Fruit fly (Drosophila melanogaster) whole organism, embryonic: Measurements from ENCODE around the gene SMC1.
A peak's percentile ranks its signal among the peaks of the same experiment; 100 is the strongest.

ENCODE experiments used
- ATbp ChIP-seq: fragments of 200-800 bp; sonication (Bioruptor generic); optimal IDR thresholded peaks from 2 replicates; lab custom pipeline; 2017; ENCODE audit warnings: missing biosample characterization, mild to moderate bottlenecking, missing genetic modification characterization, missing genetic modification reagents
- Ada2b ChIP-seq: fragments of 200-800 bp; sonication (Bioruptor generic); IDR thresholded peaks from 2 replicates; pipeline ENCODE4 v1.3.6; 2022; ENCODE audit warnings: missing biosample characterization, missing genetic modification characterization
- Antp ChIP-seq: fragments of 200-800 bp; sonication (Bioruptor generic); optimal IDR thresholded peaks from 3 replicates; lab custom pipeline; 2016; ENCODE audit warnings: missing biosample characterization, missing genetic modification characterization
- BtbVII ChIP-seq: fragments of 200-800 bp; sonication (Bioruptor generic); optimal IDR thresholded peaks from 3 replicates; lab custom pipeline; 2017; ENCODE audit warnings: missing biosample characterization, mild to moderate bottlenecking, missing genetic modification characterization
- CG11456 ChIP-seq: fragments of 200-800 bp; sonication (Bioruptor generic); IDR thresholded peaks from 3 replicates; pipeline ENCODE4 v1.3.6; 2022; ENCODE audit warnings: missing biosample characterization, missing genetic modification characterization
- CG12769 ChIP-seq: fragments of 200-800 bp; sonication (Bioruptor generic); optimal IDR thresholded peaks from 2 replicates; lab custom pipeline; 2019; ENCODE audit warnings: missing biosample characterization, mild to moderate bottlenecking, missing genetic modification characterization, moderate library complexity
- CG12942 ChIP-seq: fragments of 200-800 bp; sonication (Bioruptor generic); optimal IDR thresholded peaks from 3 replicates; lab custom pipeline; 2016; ENCODE audit warnings: missing biosample characterization, missing genetic modification characterization
- CG13894 ChIP-seq: fragments of 200-800 bp; sonication (Bioruptor generic); optimal IDR thresholded peaks from 3 replicates; lab custom pipeline; 2018; ENCODE audit warnings: missing biosample characterization, mild to moderate bottlenecking, missing genetic modification characterization, moderate library complexity
- CG14860 ChIP-seq: fragments of 200-800 bp; sonication (Bioruptor generic); IDR thresholded peaks from 3 replicates; pipeline ENCODE4 v1.3.6; 2022; ENCODE audit warnings: missing biosample characterization, missing genetic modification characterization; ENCODE audit not compliant: partially characterized antibody
- CG16815 ChIP-seq: fragments of 200-800 bp; sonication (Bioruptor generic); optimal IDR thresholded peaks from 3 replicates; lab custom pipeline; 2017; ENCODE audit warnings: missing biosample characterization, mild to moderate bottlenecking, missing genetic modification characterization
- CG1792 ChIP-seq: fragments of 200-800 bp; sonication (Bioruptor generic); optimal IDR thresholded peaks from 2 replicates; lab custom pipeline; 2016; ENCODE audit warnings: missing biosample characterization, missing genetic modification characterization
- CG18262 ChIP-seq: fragments of 200-800 bp; optimal IDR thresholded peaks from 3 replicates; lab custom pipeline; 2019; ENCODE audit warnings: missing biosample characterization, mild to moderate bottlenecking, missing genetic modification characterization, moderate library complexity
- CG18599 ChIP-seq: fragments of 200-800 bp; sonication (Bioruptor generic); optimal IDR thresholded peaks from 3 replicates; lab custom pipeline; 2017; ENCODE audit warnings: missing biosample characterization, missing genetic modification characterization, mild to moderate bottlenecking, moderate library complexity, missing genetic modification reagents
- CG2120 ChIP-seq: fragments of 200-800 bp; sonication (Bioruptor generic); optimal IDR thresholded peaks from 3 replicates; lab custom pipeline; 2016; ENCODE audit warnings: missing biosample characterization, missing genetic modification characterization
- CG2129 ChIP-seq: fragments of 200-800 bp; sonication (Bioruptor generic); IDR thresholded peaks from 2 replicates; pipeline ENCODE4 v1.3.6; 2022; ENCODE audit warnings: missing biosample characterization, missing genetic modification characterization; ENCODE audit not compliant: partially characterized antibody
- CG2678 ChIP-seq: fragments of 200-800 bp; sonication (Bioruptor generic); optimal IDR thresholded peaks from 3 replicates; lab custom pipeline; 2019; ENCODE audit warnings: missing biosample characterization, mild to moderate bottlenecking, missing genetic modification characterization, moderate library complexity
- CG30020 ChIP-seq: fragments of 200-800 bp; optimal IDR thresholded peaks from 2 replicates; lab custom pipeline; 2019; ENCODE audit warnings: missing biosample characterization, mild to moderate bottlenecking, missing genetic modification characterization, moderate library complexity
- CG3163 ChIP-seq: fragments of 200-800 bp; sonication (Bioruptor generic); optimal IDR thresholded peaks from 3 replicates; lab custom pipeline; 2016; ENCODE audit warnings: missing biosample characterization, missing genetic modification characterization
- CG3281 ChIP-seq: fragments of 200-800 bp; sonication (Bioruptor generic); optimal IDR thresholded peaks from 3 replicates; lab custom pipeline; 2017; ENCODE audit warnings: missing biosample characterization, mild to moderate bottlenecking, missing genetic modification characterization
- CG4854 ChIP-seq: fragments of 200-800 bp; sonication (Bioruptor generic); optimal IDR thresholded peaks from 2 replicates; lab custom pipeline; 2016; ENCODE audit warnings: missing biosample characterization, missing genetic modification characterization, inconsistent platforms
- CG6689 ChIP-seq: fragments of 200-800 bp; sonication (Bioruptor generic); IDR thresholded peaks from 2 replicates; pipeline ENCODE4 v1.3.6; 2022; ENCODE audit warnings: missing biosample characterization, missing genetic modification characterization
- CG7357 ChIP-seq: fragments of 200-800 bp; sonication (Bioruptor generic); IDR thresholded peaks from 3 replicates; pipeline ENCODE4 v1.3.6; 2022; ENCODE audit warnings: missing biosample characterization, missing genetic modification characterization
- CG7786 ChIP-seq: fragments of 200-800 bp; sonication (Bioruptor generic); optimal IDR thresholded peaks from 2 replicates; lab custom pipeline; 2016; ENCODE audit warnings: missing biosample characterization, missing genetic modification characterization
- CG7839 ChIP-seq: fragments of 200-800 bp; sonication (Bioruptor generic); optimal IDR thresholded peaks from 3 replicates; lab custom pipeline; 2018; ENCODE audit warnings: missing biosample characterization, mild to moderate bottlenecking, missing genetic modification characterization, moderate library complexity
- CG9437 ChIP-seq: fragments of 200-800 bp; sonication (Bioruptor generic); optimal IDR thresholded peaks from 2 replicates; lab custom pipeline; 2018; ENCODE audit warnings: missing biosample characterization, mild to moderate bottlenecking, missing genetic modification characterization
- CTCF ChIP-seq: fragments of 200-800 bp; sonication (Bioruptor generic); optimal IDR thresholded peaks from 2 replicates; lab custom pipeline; 2017; ENCODE audit warnings: missing biosample characterization, mild to moderate bottlenecking, missing genetic modification characterization, moderate library complexity
- D ChIP-seq, 2 experiments: fragments of 200-800 bp in 1 of 2; fragments of >200 bp in 1 of 2; sonication (Bioruptor generic) in 1 of 2; optimal IDR thresholded peaks; 2 replicates in 1 of 2; 3 replicates in 1 of 2; lab custom pipeline; 2017; ENCODE audit warnings: mild to moderate bottlenecking in 1 of 2, missing biosample characterization in 1 of 2, missing genetic modification characterization in 1 of 2, missing genetic modification reagents in 1 of 2
- Dbx ChIP-seq: fragments of 200-800 bp; sonication (Bioruptor generic); IDR thresholded peaks from 3 replicates; pipeline ENCODE4 v1.3.6; 2022; ENCODE audit warnings: missing biosample characterization, missing genetic modification characterization
- Ets97D ChIP-seq: fragments of 200-800 bp; sonication (Bioruptor generic); optimal IDR thresholded peaks from 3 replicates; lab custom pipeline; 2016; ENCODE audit warnings: missing biosample characterization, missing genetic modification characterization
- Fer1 ChIP-seq: fragments of 200-800 bp; sonication (Bioruptor generic); optimal IDR thresholded peaks from 2 replicates; lab custom pipeline; 2017; ENCODE audit warnings: missing biosample characterization, mild to moderate bottlenecking, missing genetic modification characterization
- Fer3 ChIP-seq: fragments of 200-800 bp; sonication (Bioruptor generic); optimal IDR thresholded peaks from 2 replicates; lab custom pipeline; 2018; ENCODE audit warnings: missing biosample characterization, mild to moderate bottlenecking, missing genetic modification characterization, moderate library complexity
- HLH4C ChIP-seq: fragments of 200-800 bp; sonication (Bioruptor generic); IDR thresholded peaks from 3 replicates; pipeline ENCODE4 v1.3.6; 2022; ENCODE audit warnings: missing biosample characterization, missing genetic modification characterization; ENCODE audit not compliant: partially characterized antibody
- Hey ChIP-seq: fragments of 200-800 bp; sonication (Bioruptor generic); optimal IDR thresholded peaks from 3 replicates; lab custom pipeline; 2018; ENCODE audit warnings: missing biosample characterization, mild to moderate bottlenecking, missing genetic modification characterization
- Hr51 ChIP-seq, 2 experiments: fragments of 200-800 bp; sonication (Bioruptor generic); optimal IDR thresholded peaks; 2 replicates in 1 of 2; 3 replicates in 1 of 2; lab custom pipeline; 2016 to 2018; ENCODE audit warnings: missing biosample characterization in 2 of 2, missing genetic modification characterization in 2 of 2, mild to moderate bottlenecking in 1 of 2, moderate library complexity in 1 of 2
- Ptx1 ChIP-seq: fragments of 200-800 bp; sonication (Bioruptor generic); IDR thresholded peaks from 2 replicates; pipeline ENCODE4 v1.3.6; 2022; ENCODE audit warnings: missing biosample characterization, missing genetic modification characterization
- Six4 ChIP-seq: fragments of 200-800 bp; sonication (Bioruptor generic); optimal IDR thresholded peaks from 2 replicates; lab custom pipeline; 2016; ENCODE audit warnings: missing biosample characterization, missing genetic modification characterization
- Stat92E ChIP-seq, 3 experiments: fragments of >200 bp in 2 of 3; fragments of 200-800 bp in 1 of 3; sonication (Bioruptor generic) in 1 of 3; optimal IDR thresholded peaks; 2 replicates each; lab custom pipeline; 2017 to 2019; ENCODE audit warnings: missing biosample characterization in 3 of 3, missing genetic modification characterization in 3 of 3, mild to moderate bottlenecking in 1 of 3, moderate library complexity in 1 of 3
- abd-A ChIP-seq: fragments of 200-800 bp; sonication (Bioruptor generic); optimal IDR thresholded peaks from 3 replicates; lab custom pipeline; 2019; ENCODE audit warnings: missing biosample characterization, mild to moderate bottlenecking, missing genetic modification characterization, moderate library complexity
- caup ChIP-seq: fragments of 200-800 bp; sonication (Bioruptor generic); optimal IDR thresholded peaks from 3 replicates; lab custom pipeline; 2017; ENCODE audit warnings: missing biosample characterization, mild to moderate bottlenecking, missing genetic modification characterization, moderate library complexity; ENCODE audit not compliant: severe bottlenecking
- dysf ChIP-seq: fragments of 200-800 bp; sonication (Bioruptor generic); IDR thresholded peaks from 3 replicates; pipeline ENCODE4 v1.3.6; 2022; ENCODE audit warnings: missing biosample characterization, missing genetic modification characterization
- gem ChIP-seq: fragments of 200-800 bp; sonication (Bioruptor generic); optimal IDR thresholded peaks from 2 replicates; lab custom pipeline; 2019; ENCODE audit warnings: missing biosample characterization, mild to moderate bottlenecking, missing genetic modification characterization, moderate library complexity
- ind ChIP-seq: fragments of 200-800 bp; sonication (Bioruptor generic); optimal IDR thresholded peaks from 3 replicates; lab custom pipeline; 2016; ENCODE audit warnings: missing biosample characterization, missing genetic modification characterization
- lilli ChIP-seq: fragments of 200-800 bp; sonication (Bioruptor generic); optimal IDR thresholded peaks from 3 replicates; lab custom pipeline; 2016; ENCODE audit warnings: missing biosample characterization, missing genetic modification characterization
- luna ChIP-seq: fragments of 200-800 bp; sonication (Bioruptor generic); optimal IDR thresholded peaks from 2 replicates; lab custom pipeline; 2016; ENCODE audit warnings: missing biosample characterization, missing genetic modification characterization
- ro ChIP-seq: fragments of 200-800 bp; sonication (Bioruptor generic); IDR thresholded peaks from 2 replicates; pipeline ENCODE4 v1.3.6; 2022; ENCODE audit warnings: missing biosample characterization, missing genetic modification characterization
- sima ChIP-seq: fragments of 200-800 bp; sonication (Bioruptor generic); optimal IDR thresholded peaks from 2 replicates; lab custom pipeline; 2016; ENCODE audit warnings: missing biosample characterization, missing genetic modification characterization
- sob ChIP-seq: fragments of 200-800 bp; sonication (Bioruptor generic); IDR thresholded peaks from 2 replicates; pipeline ENCODE4 v1.3.6; 2022; ENCODE audit warnings: missing biosample characterization, missing genetic modification characterization
- zen2 ChIP-seq: fragments of 200-800 bp; sonication (Bioruptor generic); IDR thresholded peaks from 3 replicates; pipeline ENCODE4 v1.3.6; 2022; ENCODE audit warnings: missing biosample characterization, missing genetic modification characterization; ENCODE audit not compliant: partially characterized antibody

Gene SMC1

dm6 chr3R:24069965-24070364, 11.9 kb downstream of the SMC1 start:
- no peak for TF ChIP-seq Stat92E (GFP tag; optimal IDR thresholded peaks at IDR 0.05; lab: Kevin White, UChicago)
- no peak for TF ChIP-seq sob (GFP tag; lab: Robert Waterston, UW)
- peak; percentile 96 for TF ChIP-seq CG13894 (tag; lab: Kevin White, UChicago)
- no peak for TF ChIP-seq Ets97D (GFP tag; lab: Kevin White, UChicago)

dm6 chr3R:24073703-24074102, 15.6 kb downstream of the SMC1 start:
- TF ChIP-seq CG2120, result peak; percentile 60
- peak; percentile 40 for TF ChIP-seq Fer3
- TF ChIP-seq CG9437 (GFP tag; lab: Kevin White, UChicago), result no peak
- TF ChIP-seq ind (GFP tag; lab: Kevin White, UChicago), result peak; percentile 0
- TF ChIP-seq CG12769 (tag; lab: Kevin White, UChicago), result no peak
- 0 out of 2 replicates have a peak, but pooled peaks have one; percentile 26 for TF ChIP-seq Ptx1 (GFP tag; lab: Robert Waterston, UW)
- no peak for TF ChIP-seq ro (GFP tag; lab: Robert Waterston, UW)
- TF ChIP-seq Hr51 (GFP tag; optimal IDR thresholded peaks at IDR 0.05; lab: Kevin White, UChicago), result peak in 1 of 2 experiments; percentile 27
- no peak for TF ChIP-seq CG1792 (GFP tag; lab: Kevin White, UChicago)
- TF ChIP-seq CG14860 (GFP tag; lab: Robert Waterston, UW), result no peak
- 0 out of 3 replicates have a peak, but pooled peaks have one; percentile 45 for TF ChIP-seq dysf
- no peak for TF ChIP-seq CG7786 (GFP tag; lab: Kevin White, UChicago)
- peak; percentile 51 for TF ChIP-seq BtbVII (GFP tag; lab: Kevin White, UChicago)
- TF ChIP-seq CG6689 (GFP tag; lab: Robert Waterston, UW), result no peak
- TF ChIP-seq CG30020, result no peak
- TF ChIP-seq CG18599 (GFP tag; lab: Kevin White, UChicago), result peak; percentile 71
- peak; percentile 5; the same call in 1 of the 2 replicates for TF ChIP-seq Ada2b
- TF ChIP-seq lilli, result peak; percentile 30
- no peak for TF ChIP-seq ATbp (GFP tag; lab: Kevin White, UChicago)
- no peak for TF ChIP-seq Antp (GFP tag; lab: Kevin White, UChicago)
- TF ChIP-seq Six4 (GFP tag; lab: Kevin White, UChicago), result no peak
- TF ChIP-seq CG3163 (GFP tag; lab: Kevin White, UChicago), result no peak
- TF ChIP-seq HLH4C (GFP tag; lab: Robert Waterston, UW), result no peak
- no peak for TF ChIP-seq D (optimal IDR thresholded peaks at IDR 0.05; lab: Kevin White, UChicago)
- TF ChIP-seq D (GFP tag; optimal IDR thresholded peaks at IDR 0.05; lab: Kevin White, UChicago), result no peak
- TF ChIP-seq CG2678 (tag; lab: Kevin White, UChicago), result peak; percentile 54
- peak; percentile 46 for TF ChIP-seq abd-A (tag; lab: Kevin White, UChicago)
- no peak for TF ChIP-seq CG4854 (GFP tag; lab: Kevin White, UChicago)
- peak; percentile 40 for TF ChIP-seq CG3281 (GFP tag; lab: Kevin White, UChicago)
- TF ChIP-seq luna, result no peak
- peak; percentile 56 for TF ChIP-seq Fer1
- peak; percentile 41 for TF ChIP-seq caup (GFP tag; lab: Kevin White, UChicago)
- TF ChIP-seq sima (GFP tag; lab: Kevin White, UChicago), result no peak
- TF ChIP-seq gem (tag; lab: Kevin White, UChicago), result peak; percentile 28
- TF ChIP-seq Dbx (GFP tag; lab: Robert Waterston, UW), result peak; percentile 65; the same call in 2 of the 3 replicates
- peak; percentile 44 for TF ChIP-seq CG7839
- peak; percentile 8; the same call in 1 of the 3 replicates for TF ChIP-seq CG11456 (GFP tag; lab: Robert Waterston, UW)
- TF ChIP-seq zen2 (GFP tag; lab: Robert Waterston, UW), result no peak
- TF ChIP-seq CG7357 (GFP tag; lab: Robert Waterston, UW), result no peak
- no peak for TF ChIP-seq CG12942 (GFP tag; lab: Kevin White, UChicago)
- TF ChIP-seq CG2129 (GFP tag; lab: Robert Waterston, UW), result no peak
- TF ChIP-seq CG16815, result no peak
- no peak for TF ChIP-seq Hey (tag; lab: Kevin White, UChicago)
- TF ChIP-seq CTCF, result no peak
- no peak for TF ChIP-seq CG18262
